Worm (Caenorhabditis elegans) whole organism, late embryonic: Measurements from ENCODE around the gene twk-23.

Experiments used
- ama-1 ChIP-seq: fragments of 150-350 bp; optimal IDR thresholded peaks from 2 replicates; lab custom pipeline; 2014
- ceh-45 ChIP-seq: fragments of 200-800 bp; sonication (Bioruptor generic); IDR thresholded peaks from 2 replicates; pipeline ENCODE4 v1.3.6; 2022; ENCODE audit warnings: missing genetic modification reagents, missing genetic modification characterization, missing compliant biosample characterization
- che-1 ChIP-seq: sonication (generic microtip); optimal IDR thresholded peaks from 2 replicates; lab custom pipeline; 2016; ENCODE audit warnings: mild to moderate bottlenecking, missing genetic modification characterization, missing compliant biosample characterization
- elt-2 ChIP-seq: sonication (generic microtip); optimal IDR thresholded peaks from 2 replicates; lab custom pipeline; 2016; ENCODE audit warnings: missing genetic modification reagents, missing genetic modification characterization, missing compliant biosample characterization
- zip-5 ChIP-seq: sonication (generic microtip); optimal IDR thresholded peaks from 2 replicates; lab custom pipeline; 2016; ENCODE audit warnings: missing genetic modification characterization, missing compliant biosample characterization

ce11 chrX:13823482-13823881 is at the start of gene twk-23:
- TF ChIP-seq elt-2 (tag; lab: Kevin White, UChicago) (no peak), zip-5 (tag; lab: Kevin White, UChicago) (no peak), ama-1 (lab: Kevin White, UChicago) (no peak), che-1 (no peak), ceh-45 (GFP tag; lab: Robert Waterston, UW) (no peak)
